Worm (Caenorhabditis elegans): ENCODE results near the gene CC8.2.

DNA sequence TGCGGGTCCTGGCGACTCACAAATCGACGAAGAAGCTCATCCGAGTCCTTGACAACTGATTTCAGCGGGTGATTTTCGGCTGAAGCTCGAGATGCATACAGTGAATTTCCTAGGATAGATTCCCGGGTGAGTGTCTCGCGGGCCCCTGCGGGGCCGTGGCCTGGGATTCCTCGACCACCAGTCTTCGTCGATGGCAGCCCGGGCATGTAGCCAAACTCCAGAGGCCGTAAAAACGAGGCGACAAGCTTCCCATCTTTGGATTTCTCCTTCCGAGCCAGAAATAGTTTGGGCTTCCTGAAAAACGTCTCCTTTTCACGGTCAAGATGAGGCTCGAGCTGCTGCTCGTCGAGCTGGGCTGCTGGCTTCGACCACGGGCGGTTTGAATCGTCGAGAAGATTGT lies 39.6 kb upstream of the CC8.2 start:
- TF ChIP-seq dao-5 (tag; optimal IDR thresholded peaks at IDR 0.05): no peak
- no peak for TF ChIP-seq W03F9.2 (tag; optimal IDR thresholded peaks at IDR 0.05)
- TF ChIP-seq him-1 (tag; optimal IDR thresholded peaks at IDR 0.05): no peak
